Worm (Caenorhabditis elegans): ENCODE results near the gene Y69E1A.3.
A peak's percentile ranks its signal among the peaks of the same experiment; 100 is the strongest.

Gene Y69E1A.3

ce11 chrIV:10913081-10913480 is 39.0 kb upstream of the Y69E1A.3 start, which contains the start of gene ZK593.2:
TSS of gene ZK593.2 (plus strand) at chrIV:10913381.
- TF ChIP-seq nhr-23 (tag; optimal IDR thresholded peaks at IDR 0.05): no peak
- TF ChIP-seq dmd-4 (tag; optimal IDR thresholded peaks at IDR 0.05): no peak
- TF ChIP-seq alr-1 (tag; optimal IDR thresholded peaks at IDR 0.05): no peak
- TF ChIP-seq skn-1 (tag; optimal IDR thresholded peaks at IDR 0.05): no peak
- no peak for TF ChIP-seq mab-5 (tag; optimal IDR thresholded peaks at IDR 0.05)
- no peak for TF ChIP-seq ztf-4 (tag; optimal IDR thresholded peaks at IDR 0.05)
- no peak for TF ChIP-seq Y55F3AM.14 (GFP tag; optimal IDR thresholded peaks at IDR 0.05)
- no peak for TF ChIP-seq peb-1 (tag; optimal IDR thresholded peaks at IDR 0.05)
- no peak for TF ChIP-seq snpc-4 (tag; optimal IDR thresholded peaks at IDR 0.05)
- TF ChIP-seq unc-62 (GFP tag; optimal IDR thresholded peaks at IDR 0.05): no peak
- no peak for TF ChIP-seq aly-2 (tag; optimal IDR thresholded peaks at IDR 0.05)
- TF ChIP-seq nhr-10 (tag; optimal IDR thresholded peaks at IDR 0.05): no peak
- TF ChIP-seq unc-39 (tag; optimal IDR thresholded peaks at IDR 0.05): no peak
- no peak for TF ChIP-seq nhr-25 (tag; optimal IDR thresholded peaks at IDR 0.05)
- TF ChIP-seq sma-9 (GFP tag; optimal IDR thresholded peaks at IDR 0.05): no peak
- TF ChIP-seq sma-9 (tag; optimal IDR thresholded peaks at IDR 0.05): no peak
- no peak for TF ChIP-seq R02D3.7 (tag; optimal IDR thresholded peaks at IDR 0.05)

- TF ChIP-seq ZK546.5 (tag; optimal IDR thresholded peaks at IDR 0.05) (no peak), nhr-237 (tag; optimal IDR thresholded peaks at IDR 0.05) (no peak), zag-1 (tag; optimal IDR thresholded peaks at IDR 0.05) (no peak), nhr-23 (tag; optimal IDR thresholded peaks at IDR 0.05) (no peak), sma-9 (GFP tag; optimal IDR thresholded peaks at IDR 0.05) (no peak), sma-9 (tag; optimal IDR thresholded peaks at IDR 0.05) (no peak), nhr-21 (tag; optimal IDR thresholded peaks at IDR 0.05) (no peak), aly-2 (tag; optimal IDR thresholded peaks at IDR 0.05) (no peak), F13H6.1 (tag; optimal IDR thresholded peaks at IDR 0.05) (no peak), ztf-1 (GFP tag; conservative IDR thresholded peaks at IDR 0.05) (no peak), sma-3 (GFP tag; optimal IDR thresholded peaks at IDR 0.05) (no peak), ceh-16 (tag; optimal IDR thresholded peaks at IDR 0.05) (no peak), ztf-4 (tag; optimal IDR thresholded peaks at IDR 0.05) (no peak), elt-3 (tag; optimal IDR thresholded peaks at IDR 0.05) (no peak), lsy-2 (tag; optimal IDR thresholded peaks at IDR 0.05) (no peak), unc-39 (tag; optimal IDR thresholded peaks at IDR 0.05) (no peak), Y55F3AM.14 (GFP tag; optimal IDR thresholded peaks at IDR 0.05) (no peak), alr-1 (tag; optimal IDR thresholded peaks at IDR 0.05) (no peak)
These were observed 36.7 kb upstream of the Y69E1A.3 start, which contains the start of gene ZK593.3 for ce11 chrIV:10915388-10915787. TSS of gene ZK593.3 (plus strand) at chrIV:10915688.

DNA sequence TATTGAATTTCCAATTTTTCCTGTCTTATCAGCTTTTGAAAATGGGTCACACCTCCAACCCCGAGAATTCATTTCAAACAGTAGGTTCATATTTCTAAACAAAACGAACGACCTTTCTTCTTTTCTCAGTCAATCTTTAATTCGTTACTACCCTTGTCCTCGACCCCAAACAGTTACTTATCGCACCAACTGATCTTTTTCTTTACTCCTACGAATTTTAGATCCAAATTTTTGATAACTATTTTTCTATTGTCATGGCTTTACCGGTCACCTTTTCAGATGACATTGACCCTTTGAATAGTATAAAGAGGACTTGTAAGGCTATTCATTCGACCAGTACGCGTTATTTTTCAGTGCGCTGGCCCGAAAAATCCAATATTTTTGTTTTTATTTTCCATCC is 36.0 kb upstream of the Y69E1A.3 start:
- TF ChIP-seq ceh-16 (tag; optimal IDR thresholded peaks at IDR 0.05) (peak; percentile 69), crh-2 (tag; optimal IDR thresholded peaks at IDR 0.05) (no peak), nhr-25 (tag; optimal IDR thresholded peaks at IDR 0.05) (no peak), ztf-4 (tag; optimal IDR thresholded peaks at IDR 0.05) (no peak), elt-1 (tag; optimal IDR thresholded peaks at IDR 0.05) (peak; percentile 49)

DNA sequence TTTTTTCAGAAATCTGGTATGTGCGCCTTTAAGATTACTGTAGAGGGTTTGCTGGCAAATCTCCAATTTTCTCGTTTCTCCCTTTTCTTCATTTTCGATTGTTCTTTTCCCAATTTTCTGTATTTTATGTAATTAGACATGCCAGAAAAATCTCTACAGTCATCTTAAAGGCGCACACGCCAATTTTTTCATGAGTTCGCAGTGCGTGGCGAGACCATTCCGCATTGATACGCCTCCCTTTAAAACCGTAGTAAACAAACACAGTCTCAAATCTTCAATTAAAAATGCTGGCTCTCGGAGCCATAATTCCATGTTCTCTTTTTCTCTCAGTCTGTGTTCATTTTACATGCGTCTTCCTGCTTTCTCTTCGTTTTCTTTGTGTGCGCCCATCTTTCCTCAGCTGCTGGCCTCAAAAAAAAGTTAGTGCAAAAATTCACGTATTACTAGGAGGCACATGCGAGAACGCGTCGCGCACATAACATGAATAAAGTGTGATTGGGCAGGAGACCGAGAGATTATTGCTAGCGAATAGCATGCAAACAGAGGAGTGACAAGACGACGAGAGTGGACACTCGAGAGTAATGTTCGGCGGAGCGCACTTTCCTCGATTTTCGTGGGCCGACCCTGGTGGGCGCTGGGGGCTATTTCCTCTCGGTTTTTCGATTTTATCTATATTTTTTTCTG is 33.1 kb upstream of the Y69E1A.3 start:
- peak; percentile 84 for TF ChIP-seq mab-5 (tag; optimal IDR thresholded peaks at IDR 0.05)
- TF ChIP-seq elt-1 (tag; optimal IDR thresholded peaks at IDR 0.05): no peak
- no peak for TF ChIP-seq R02D3.7 (tag; optimal IDR thresholded peaks at IDR 0.05)
- peak; percentile 58 for TF ChIP-seq sem-4 (tag; optimal IDR thresholded peaks at IDR 0.05)
- peak; percentile 92 for TF ChIP-seq F13H6.1 (tag; optimal IDR thresholded peaks at IDR 0.05)
- TF ChIP-seq nhr-6 (tag; optimal IDR thresholded peaks at IDR 0.05): peak; percentile 60
- TF ChIP-seq aly-2 (tag; optimal IDR thresholded peaks at IDR 0.05): no peak
- TF ChIP-seq ztf-1 (GFP tag; conservative IDR thresholded peaks at IDR 0.05): no peak
- peak; percentile 51 for TF ChIP-seq egl-27 (tag; optimal IDR thresholded peaks at IDR 0.05)
- TF ChIP-seq elt-3 (tag; optimal IDR thresholded peaks at IDR 0.05): no peak
- peak; percentile 72 for TF ChIP-seq sma-9 (GFP tag; optimal IDR thresholded peaks at IDR 0.05)
- no peak for TF ChIP-seq sma-9 (tag; optimal IDR thresholded peaks at IDR 0.05)
- no peak for TF ChIP-seq dmd-4 (tag; optimal IDR thresholded peaks at IDR 0.05)
- TF ChIP-seq nhr-237 (tag; optimal IDR thresholded peaks at IDR 0.05): no peak
- no peak for TF ChIP-seq nhr-11 (tag; optimal IDR thresholded peaks at IDR 0.05)
- TF ChIP-seq fos-1 (tag; optimal IDR thresholded peaks at IDR 0.05): peak; percentile 58
- peak; percentile 84 for TF ChIP-seq crh-2 (tag; optimal IDR thresholded peaks at IDR 0.05)
- peak; percentile 26 for TF ChIP-seq ztf-4 (tag; optimal IDR thresholded peaks at IDR 0.05)
- peak; percentile 11 for TF ChIP-seq nhr-10 (tag; optimal IDR thresholded peaks at IDR 0.05)
- no peak for TF ChIP-seq skn-1 (tag; optimal IDR thresholded peaks at IDR 0.05)
- peak; percentile 82 for TF ChIP-seq unc-55 (GFP tag; optimal IDR thresholded peaks at IDR 0.05)
- TF ChIP-seq nhr-77 (tag; optimal IDR thresholded peaks at IDR 0.05): no peak
- TF ChIP-seq unc-39 (tag; optimal IDR thresholded peaks at IDR 0.05): no peak
- peak; percentile 87 for TF ChIP-seq nhr-129 (tag; optimal IDR thresholded peaks at IDR 0.05)
- no peak for TF ChIP-seq unc-62 (GFP tag; optimal IDR thresholded peaks at IDR 0.05)
- TF ChIP-seq ztf-11 (tag; optimal IDR thresholded peaks at IDR 0.05): no peak
- peak; percentile 61 for TF ChIP-seq nhr-21 (tag; optimal IDR thresholded peaks at IDR 0.05)
- peak; percentile 37 for TF ChIP-seq zag-1 (tag; optimal IDR thresholded peaks at IDR 0.05)
- TF ChIP-seq Y55F3AM.14 (GFP tag; optimal IDR thresholded peaks at IDR 0.05): peak; percentile 17
- no peak for TF ChIP-seq peb-1 (tag; optimal IDR thresholded peaks at IDR 0.05)
- TF ChIP-seq mdl-1 (tag; optimal IDR thresholded peaks at IDR 0.05): peak in 1 of 2 experiments; percentile 77
- no peak for TF ChIP-seq ZK546.5 (tag; optimal IDR thresholded peaks at IDR 0.05)
- peak; percentile 57 for TF ChIP-seq snpc-4 (tag; optimal IDR thresholded peaks at IDR 0.05)
- peak; percentile 65 for TF ChIP-seq gmeb-1 (tag; optimal IDR thresholded peaks at IDR 0.05)
- no peak for TF ChIP-seq nhr-12 (tag; optimal IDR thresholded peaks at IDR 0.05)
- peak; percentile 40 for TF ChIP-seq blmp-1 (tag; optimal IDR thresholded peaks at IDR 0.05; ENCODE audit: insufficient read depth)
